Fruit fly (Drosophila melanogaster) whole organism, embryonic: ENCODE results near the gene AP-2mu.

ENCODE experiments used
- Asciz ChIP-seq: fragments of 200-800 bp; sonication (Bioruptor generic); optimal IDR thresholded peaks from 2 replicates; lab custom pipeline; 2017; ENCODE audit warnings: missing biosample characterization, mild to moderate bottlenecking, missing genetic modification characterization, missing genetic modification reagents
- Blimp-1 ChIP-seq: fragments of 200-800 bp; sonication (Bioruptor generic); optimal IDR thresholded peaks from 3 replicates; lab custom pipeline; 2018; ENCODE audit warnings: missing biosample characterization, missing genetic modification characterization, mild to moderate bottlenecking, moderate library complexity, missing genetic modification reagents
- CG10565 ChIP-seq: fragments of 200-800 bp; sonication (Bioruptor generic); optimal IDR thresholded peaks from 3 replicates; lab custom pipeline; 2016; ENCODE audit warnings: missing biosample characterization, mild to moderate bottlenecking, missing genetic modification characterization
- CG12104 ChIP-seq: fragments of 200-800 bp; sonication (Bioruptor generic); optimal IDR thresholded peaks from 3 replicates; lab custom pipeline; 2016; ENCODE audit warnings: missing biosample characterization, missing genetic modification characterization
- CG13287 ChIP-seq: fragments of 200-800 bp; sonication (Bioruptor generic); IDR thresholded peaks from 2 replicates; pipeline ENCODE4 v1.3.6; 2022; ENCODE audit warnings: missing biosample characterization, missing genetic modification characterization; ENCODE audit not compliant: partially characterized antibody
- CG13894 ChIP-seq: fragments of 200-800 bp; sonication (Bioruptor generic); optimal IDR thresholded peaks from 3 replicates; lab custom pipeline; 2018; ENCODE audit warnings: missing biosample characterization, mild to moderate bottlenecking, missing genetic modification characterization, moderate library complexity
- CG14710 ChIP-seq: fragments of 200-800 bp; sonication (Bioruptor generic); optimal IDR thresholded peaks from 3 replicates; lab custom pipeline; 2019; ENCODE audit warnings: missing biosample characterization, mild to moderate bottlenecking, missing genetic modification characterization, moderate library complexity
- CG15479 ChIP-seq: fragments of 200-800 bp; sonication (Bioruptor generic); optimal IDR thresholded peaks from 3 replicates; lab custom pipeline; 2019; ENCODE audit warnings: missing biosample characterization, mild to moderate bottlenecking, missing genetic modification characterization, moderate library complexity
- CG16815 ChIP-seq: fragments of 200-800 bp; sonication (Bioruptor generic); optimal IDR thresholded peaks from 3 replicates; lab custom pipeline; 2017; ENCODE audit warnings: missing biosample characterization, mild to moderate bottlenecking, missing genetic modification characterization
- CG2116 ChIP-seq: fragments of 200-800 bp; sonication (Bioruptor generic); optimal IDR thresholded peaks from 3 replicates; lab custom pipeline; 2018; ENCODE audit warnings: missing biosample characterization, mild to moderate bottlenecking, missing genetic modification characterization
- CG32772 ChIP-seq: fragments of 200-800 bp; sonication (Bioruptor generic); IDR thresholded peaks from 2 replicates; pipeline ENCODE4 v1.3.6; 2022; ENCODE audit warnings: missing biosample characterization, missing genetic modification characterization
- CG33213 ChIP-seq: fragments of 200-800 bp; sonication (Bioruptor generic); optimal IDR thresholded peaks from 3 replicates; lab custom pipeline; 2016; ENCODE audit warnings: missing biosample characterization, missing genetic modification characterization
- CG4282 ChIP-seq: fragments of 200-800 bp; sonication (Bioruptor generic); optimal IDR thresholded peaks from 2 replicates; lab custom pipeline; 2016; ENCODE audit warnings: missing biosample characterization, missing genetic modification characterization
- CG4854 ChIP-seq: fragments of 200-800 bp; sonication (Bioruptor generic); optimal IDR thresholded peaks from 2 replicates; lab custom pipeline; 2016; ENCODE audit warnings: missing biosample characterization, missing genetic modification characterization, inconsistent platforms
- CG6272 ChIP-seq: fragments of 200-800 bp; sonication (Bioruptor generic); IDR thresholded peaks from 2 replicates; pipeline ENCODE4 v1.3.6; 2022; ENCODE audit warnings: missing biosample characterization, missing genetic modification characterization
- CG7786 ChIP-seq: fragments of 200-800 bp; sonication (Bioruptor generic); optimal IDR thresholded peaks from 2 replicates; lab custom pipeline; 2016; ENCODE audit warnings: missing biosample characterization, missing genetic modification characterization
- CG7987 ChIP-seq: fragments of 200-800 bp; sonication (Bioruptor generic); optimal IDR thresholded peaks from 2 replicates; lab custom pipeline; 2018; ENCODE audit warnings: missing biosample characterization, mild to moderate bottlenecking, missing genetic modification characterization, moderate library complexity
- CG9609 ChIP-seq: fragments of 200-800 bp; sonication (Bioruptor generic); optimal IDR thresholded peaks from 3 replicates; lab custom pipeline; 2016; ENCODE audit warnings: missing biosample characterization, missing genetic modification characterization
- CHES-1-like ChIP-seq: fragments of 200-800 bp; sonication (Bioruptor generic); optimal IDR thresholded peaks from 2 replicates; lab custom pipeline; 2016; ENCODE audit warnings: missing biosample characterization, missing genetic modification characterization
- Dbx ChIP-seq: fragments of 200-800 bp; sonication (Bioruptor generic); IDR thresholded peaks from 3 replicates; pipeline ENCODE4 v1.3.6; 2022; ENCODE audit warnings: missing biosample characterization, missing genetic modification characterization
- Doc3 ChIP-seq: fragments of 200-800 bp; sonication (Bioruptor generic); IDR thresholded peaks from 3 replicates; pipeline ENCODE4 v1.3.6; 2022; ENCODE audit warnings: missing biosample characterization, missing genetic modification characterization; ENCODE audit not compliant: partially characterized antibody
- Dp ChIP-seq: fragments of 200-800 bp; sonication (Bioruptor generic); optimal IDR thresholded peaks from 2 replicates; lab custom pipeline; 2018; ENCODE audit warnings: missing biosample characterization, mild to moderate bottlenecking, missing genetic modification characterization, moderate library complexity
- Drgx ChIP-seq: fragments of 200-800 bp; sonication (Bioruptor generic); IDR thresholded peaks from 2 replicates; pipeline ENCODE4 v1.3.6; 2022; ENCODE audit warnings: missing biosample characterization, missing genetic modification characterization
- Elba2 ChIP-seq: fragments of 200-800 bp; sonication (Bioruptor generic); optimal IDR thresholded peaks from 3 replicates; lab custom pipeline; 2016; ENCODE audit warnings: missing biosample characterization, missing genetic modification characterization
- HLH4C ChIP-seq: fragments of 200-800 bp; sonication (Bioruptor generic); IDR thresholded peaks from 3 replicates; pipeline ENCODE4 v1.3.6; 2022; ENCODE audit warnings: missing biosample characterization, missing genetic modification characterization; ENCODE audit not compliant: partially characterized antibody
- Lpt ChIP-seq: fragments of >200 bp; optimal IDR thresholded peaks from 2 replicates; lab custom pipeline; 2018; ENCODE audit warnings: missing biosample characterization, missing genetic modification characterization
- Mrtf ChIP-seq: fragments of 200-800 bp; sonication (Bioruptor generic); IDR thresholded peaks from 3 replicates; pipeline ENCODE4 v1.3.6; 2022; ENCODE audit warnings: missing biosample characterization, missing genetic modification characterization
- Scr ChIP-seq: fragments of 200-800 bp; sonication (Bioruptor generic); IDR thresholded peaks from 2 replicates; pipeline ENCODE4 v1.3.6; 2022; ENCODE audit warnings: missing biosample characterization, missing genetic modification characterization; ENCODE audit not compliant: partially characterized antibody
- ab ChIP-seq: fragments of 200-800 bp; sonication (Bioruptor generic); optimal IDR thresholded peaks from 2 replicates; lab custom pipeline; 2016; ENCODE audit warnings: missing biosample characterization, missing genetic modification characterization
- ash1 ChIP-seq: fragments of 200-800 bp; sonication (Bioruptor generic); optimal IDR thresholded peaks from 2 replicates; lab custom pipeline; 2018; ENCODE audit warnings: missing biosample characterization, mild to moderate bottlenecking, missing genetic modification characterization
- cwo ChIP-seq: fragments of 200-800 bp; sonication (Bioruptor generic); optimal IDR thresholded peaks from 3 replicates; lab custom pipeline; 2017; ENCODE audit warnings: missing biosample characterization, missing genetic modification characterization, mild to moderate bottlenecking, moderate library complexity, missing genetic modification reagents
- danr ChIP-seq: fragments of 200-800 bp; sonication (Bioruptor generic); IDR thresholded peaks from 2 replicates; pipeline ENCODE4 v1.3.6; 2022; ENCODE audit warnings: missing biosample characterization, missing genetic modification characterization
- dpn ChIP-seq, 2 experiments: fragments of 200-800 bp; sonication (Bioruptor generic); optimal IDR thresholded peaks; 3 replicates each; lab custom pipeline; 2016; ENCODE audit warnings: missing biosample characterization in 2 of 2, missing genetic modification characterization in 2 of 2
- ewg ChIP-seq: fragments of 200-800 bp; sonication (Bioruptor generic); optimal IDR thresholded peaks from 3 replicates; lab custom pipeline; 2017; ENCODE audit warnings: mild to moderate bottlenecking, missing biosample characterization, missing genetic modification reagents, missing genetic modification characterization
- ind ChIP-seq: fragments of 200-800 bp; sonication (Bioruptor generic); optimal IDR thresholded peaks from 3 replicates; lab custom pipeline; 2016; ENCODE audit warnings: missing biosample characterization, missing genetic modification characterization
- luna ChIP-seq: fragments of 200-800 bp; sonication (Bioruptor generic); optimal IDR thresholded peaks from 2 replicates; lab custom pipeline; 2016; ENCODE audit warnings: missing biosample characterization, missing genetic modification characterization
- mirr ChIP-seq: fragments of 200-800 bp; sonication (Bioruptor generic); optimal IDR thresholded peaks from 3 replicates; lab custom pipeline; 2018; ENCODE audit warnings: missing biosample characterization, mild to moderate bottlenecking, missing genetic modification characterization
- nerfin-2 ChIP-seq: fragments of 200-800 bp; sonication (Bioruptor generic); IDR thresholded peaks from 2 replicates; pipeline ENCODE4 v1.3.6; 2022; ENCODE audit warnings: missing biosample characterization, missing genetic modification characterization; ENCODE audit not compliant: partially characterized antibody
- oc ChIP-seq: fragments of 200-800 bp; sonication (Bioruptor generic); optimal IDR thresholded peaks from 2 replicates; lab custom pipeline; 2018; ENCODE audit warnings: missing biosample characterization, mild to moderate bottlenecking, missing genetic modification characterization, moderate library complexity
- onecut ChIP-seq: fragments of 200-800 bp; sonication (Bioruptor generic); IDR thresholded peaks from 2 replicates; pipeline ENCODE4 v1.3.6; 2022; ENCODE audit warnings: missing biosample characterization, missing genetic modification characterization
- prd ChIP-seq, 3 experiments: fragments of >200 bp in 2 of 3; fragments of 200-800 bp in 1 of 3; sonication (Bioruptor generic) in 1 of 3; optimal IDR thresholded peaks in 2 of 3; IDR thresholded peaks in 1 of 3; 2 replicates in 2 of 3; 3 replicates in 1 of 3; pipeline versions ENCODE4 v1.3.6 to Lab custom; 2017 to 2022; ENCODE audit warnings: missing biosample characterization in 1 of 3, missing genetic modification characterization in 1 of 3
- pum ChIP-seq: fragments of 200-800 bp; sonication (Bioruptor generic); optimal IDR thresholded peaks from 2 replicates; lab custom pipeline; 2016; ENCODE audit warnings: missing biosample characterization, missing genetic modification characterization
- shn ChIP-seq: fragments of 200-800 bp; sonication (Bioruptor generic); optimal IDR thresholded peaks from 3 replicates; lab custom pipeline; 2016; ENCODE audit warnings: missing biosample characterization, missing genetic modification characterization
- slbo ChIP-seq: fragments of 200-800 bp; sonication (Bioruptor generic); IDR thresholded peaks from 2 replicates; pipeline ENCODE4 v1.3.6; 2022; ENCODE audit warnings: missing biosample characterization, missing genetic modification characterization
- sqz ChIP-seq: fragments of 200-800 bp; sonication (Bioruptor generic); optimal IDR thresholded peaks from 3 replicates; lab custom pipeline; 2018; ENCODE audit warnings: missing biosample characterization, mild to moderate bottlenecking, missing genetic modification characterization
- stc ChIP-seq: fragments of 200-800 bp; sonication (Bioruptor generic); IDR thresholded peaks from 2 replicates; pipeline ENCODE4 v1.3.6; 2022; ENCODE audit warnings: missing biosample characterization, missing genetic modification characterization
- toy ChIP-seq: fragments of 200-800 bp; sonication (Bioruptor generic); IDR thresholded peaks from 2 replicates; pipeline ENCODE4 v1.3.6; 2022; ENCODE audit warnings: missing biosample characterization, missing genetic modification characterization
- twi ChIP-seq: fragments of 200-800 bp; optimal IDR thresholded peaks from 2 replicates; lab custom pipeline; 2019; ENCODE audit warnings: missing biosample characterization, mild to moderate bottlenecking, missing genetic modification characterization, moderate library complexity
- vvl ChIP-seq: fragments of 200-800 bp; sonication (Bioruptor generic); IDR thresholded peaks from 2 replicates; pipeline ENCODE4 v1.3.6; 2022; ENCODE audit warnings: missing biosample characterization, missing genetic modification characterization

Gene AP-2mu

DNA sequence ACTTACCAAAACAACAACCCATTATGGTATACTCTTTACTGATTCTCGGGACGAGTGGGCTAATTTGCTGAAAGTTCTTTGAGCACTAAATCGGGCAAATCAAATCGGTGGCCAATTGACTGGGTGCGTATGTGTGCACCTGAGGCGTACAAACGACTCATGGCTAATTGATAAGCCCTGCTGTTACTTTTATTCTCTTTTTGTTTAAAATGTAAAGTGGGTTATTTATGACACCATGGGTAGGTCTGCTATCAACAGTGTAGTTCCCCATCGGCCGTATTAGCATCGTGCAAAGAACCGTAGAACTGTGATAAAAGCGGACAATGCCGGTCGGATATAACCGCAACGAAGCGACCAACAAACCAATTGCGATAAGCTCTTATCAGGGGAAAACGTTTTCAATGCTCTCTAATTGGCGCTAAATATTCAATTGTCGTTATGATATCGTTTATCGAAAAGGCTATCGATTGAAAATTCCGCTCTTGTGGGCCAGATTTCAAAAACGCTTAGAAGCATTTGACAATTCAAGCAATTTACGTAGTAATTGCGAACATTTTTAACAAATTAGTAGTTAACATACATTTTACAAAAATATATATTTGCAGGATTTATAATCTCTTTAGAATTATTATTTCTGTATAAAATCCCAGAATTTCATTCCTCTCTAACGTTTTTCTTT lies 14.9 kb upstream of the AP-2mu start, which contains the start of gene CG34288 (continued):
- 0 out of 2 replicates have a peak, but pooled peaks have one; percentile 6 for TF ChIP-seq CG32772 (GFP tag; lab: Robert Waterston, UW)
- no peak for TF ChIP-seq CG9609 (GFP tag; lab: Kevin White, UChicago)
- no peak for TF ChIP-seq Blimp-1 (GFP tag; lab: Kevin White, UChicago)
- TF ChIP-seq CG33213 (GFP tag; lab: Kevin White, UChicago) = no peak
- peak; percentile 76 for TF ChIP-seq Dp (GFP tag; lab: Kevin White, UChicago)
- peak; percentile 32 for TF ChIP-seq onecut (GFP tag; lab: Robert Waterston, UW)
- TF ChIP-seq twi (tag; lab: Kevin White, UChicago) = no peak
- TF ChIP-seq CG10565 (GFP tag; lab: Kevin White, UChicago) = no peak
- TF ChIP-seq Doc3 (GFP tag; lab: Robert Waterston, UW) = no peak
- TF ChIP-seq HLH4C = 0 out of 3 replicates have a peak, but pooled peaks have one; percentile 27
- no peak for TF ChIP-seq stc (GFP tag; lab: Robert Waterston, UW)
- peak; percentile 51; the same call in 1 of the 2 replicates for TF ChIP-seq nerfin-2
- TF ChIP-seq sqz (GFP tag; lab: Kevin White, UChicago) = no peak
- TF ChIP-seq CG16815 (GFP tag; lab: Kevin White, UChicago) = no peak
- TF ChIP-seq mirr (GFP tag; lab: Kevin White, UChicago) = peak; percentile 92
- no peak for TF ChIP-seq CG4854 (GFP tag; lab: Kevin White, UChicago)
- TF ChIP-seq ash1 (GFP tag; lab: Kevin White, UChicago) = no peak
- TF ChIP-seq slbo (GFP tag; lab: Robert Waterston, UW) = peak; percentile 82
- no peak for TF ChIP-seq Lpt (GFP tag; lab: Kevin White, UChicago)
- peak; percentile 26 for TF ChIP-seq shn (GFP tag; lab: Kevin White, UChicago)
- no peak for TF ChIP-seq Elba2 (GFP tag; lab: Kevin White, UChicago)
- TF ChIP-seq pum (GFP tag; lab: Kevin White, UChicago) = no peak
- peak; percentile 70 for TF ChIP-seq cwo
- TF ChIP-seq CG6272 (GFP tag; lab: Robert Waterston, UW) = no peak
- no peak for TF ChIP-seq ab (GFP tag; lab: Kevin White, UChicago)
- peak; percentile 26; the same call in 1 of the 2 replicates for TF ChIP-seq Scr
- no peak for TF ChIP-seq luna (GFP tag; lab: Kevin White, UChicago)
- TF ChIP-seq CHES-1-like (GFP tag; lab: Kevin White, UChicago) = peak; percentile 28
- TF ChIP-seq Dbx (GFP tag; lab: Robert Waterston, UW) = peak; percentile 75
- TF ChIP-seq CG13287 (GFP tag; lab: Robert Waterston, UW) = peak; percentile 22
- TF ChIP-seq CG7786 = peak; percentile 7
- no peak for TF ChIP-seq ind (GFP tag; lab: Kevin White, UChicago)
- no peak for TF ChIP-seq oc (tag; lab: Kevin White, UChicago)
- no peak for TF ChIP-seq CG13894 (tag; lab: Kevin White, UChicago)
- no peak for TF ChIP-seq CG12104
- no peak for TF ChIP-seq CG2116 (GFP tag; lab: Kevin White, UChicago)
- no peak for TF ChIP-seq CG4282 (GFP tag; lab: Kevin White, UChicago)
- no peak for TF ChIP-seq ewg (GFP tag; lab: Kevin White, UChicago)
- peak; percentile 62; the same call in 2 of the 3 replicates for TF ChIP-seq Mrtf (GFP tag; lab: Robert Waterston, UW)
- TF ChIP-seq vvl (GFP tag; lab: Robert Waterston, UW) = no peak; the same call in 1 of the 2 replicates
- no peak; the same call in 1 of the 2 replicates for TF ChIP-seq Drgx (GFP tag; lab: Robert Waterston, UW)
- no peak for TF ChIP-seq CG14710 (tag; lab: Kevin White, UChicago)
- no peak for TF ChIP-seq Asciz
- peak in 1 of 2 experiments; percentile 21 for TF ChIP-seq dpn (GFP tag; optimal IDR thresholded peaks at IDR 0.05; lab: Kevin White, UChicago)
- no peak for TF ChIP-seq danr
- peak; percentile 16 for TF ChIP-seq CG7987 (GFP tag; lab: Kevin White, UChicago)
- TF ChIP-seq toy (GFP tag; lab: Robert Waterston, UW) = 0 out of 2 replicates have a peak, but pooled peaks have one; percentile 5
- no peak for TF ChIP-seq CG15479 (GFP tag; lab: Kevin White, UChicago)
- no peak for TF ChIP-seq prd (optimal IDR thresholded peaks at IDR 0.05; lab: Kevin White, UChicago)
- peak; percentile 47 for TF ChIP-seq prd (GFP tag; IDR thresholded peaks at IDR 0.05; lab: Robert Waterston, UW)
